Fruit fly (Drosophila melanogaster) whole organism, prepupa: ENCODE measurements around the gene CG13837.

Source experiments
- CG10631 ChIP-seq: fragments of 200-800 bp; sonication (Bioruptor generic); optimal IDR thresholded peaks from 2 replicates; lab custom pipeline; 2016; ENCODE audit warnings: missing biosample characterization, missing genetic modification characterization
- CG10669 ChIP-seq: fragments of 200-800 bp; sonication (Bioruptor generic); optimal IDR thresholded peaks from 3 replicates; lab custom pipeline; 2018; ENCODE audit warnings: missing biosample characterization, mild to moderate bottlenecking, missing genetic modification characterization, moderate library complexity
- CG11294 ChIP-seq: fragments of 200-800 bp; sonication (Bioruptor generic); IDR thresholded peaks from 2 replicates; pipeline ENCODE4 v1.3.6; 2022; ENCODE audit warnings: missing biosample characterization, missing genetic modification characterization
- CG11902 ChIP-seq: fragments of 200-800 bp; sonication (Bioruptor generic); optimal IDR thresholded peaks from 3 replicates; lab custom pipeline; 2016; ENCODE audit warnings: missing biosample characterization, missing genetic modification characterization
- CG15336 ChIP-seq: fragments of 200-800 bp; sonication (Bioruptor generic); IDR thresholded peaks from 2 replicates; pipeline ENCODE4 v1.3.6; 2022; ENCODE audit warnings: missing biosample characterization, missing genetic modification characterization
- CG16779 ChIP-seq: fragments of 200-800 bp; sonication (Bioruptor generic); optimal IDR thresholded peaks from 3 replicates; lab custom pipeline; 2017; ENCODE audit warnings: missing biosample characterization, mild to moderate bottlenecking, missing genetic modification characterization
- CG3032 ChIP-seq: fragments of 200-800 bp; optimal IDR thresholded peaks from 2 replicates; lab custom pipeline; 2019; ENCODE audit warnings: missing biosample characterization, mild to moderate bottlenecking, missing genetic modification characterization, moderate library complexity
- CG31627 ChIP-seq: fragments of 200-800 bp; sonication (Bioruptor generic); optimal IDR thresholded peaks from 3 replicates; lab custom pipeline; 2016; ENCODE audit warnings: missing biosample characterization, missing genetic modification characterization
- CG34406 ChIP-seq: fragments of 200-800 bp; sonication (Bioruptor generic); optimal IDR thresholded peaks from 3 replicates; lab custom pipeline; 2016; ENCODE audit warnings: missing biosample characterization, missing genetic modification characterization
- CG3919 ChIP-seq: fragments of 200-800 bp; sonication (Bioruptor generic); optimal IDR thresholded peaks from 3 replicates; lab custom pipeline; 2016; ENCODE audit warnings: missing biosample characterization, missing genetic modification characterization
- CG4318 ChIP-seq: fragments of 200-800 bp; sonication (Bioruptor generic); optimal IDR thresholded peaks from 3 replicates; lab custom pipeline; 2017; ENCODE audit warnings: missing biosample characterization, mild to moderate bottlenecking, missing genetic modification characterization
- CG6163 ChIP-seq: fragments of 200-800 bp; sonication (Bioruptor generic); IDR thresholded peaks from 3 replicates; pipeline ENCODE4 v1.3.6; 2022; ENCODE audit warnings: missing biosample characterization, missing genetic modification characterization
- CG6276 ChIP-seq: fragments of 200-800 bp; sonication (Bioruptor generic); optimal IDR thresholded peaks from 2 replicates; lab custom pipeline; 2017; ENCODE audit warnings: missing biosample characterization, mild to moderate bottlenecking, missing genetic modification characterization
- CG6792 ChIP-seq: fragments of 200-800 bp; sonication (Bioruptor generic); optimal IDR thresholded peaks from 3 replicates; lab custom pipeline; 2016; ENCODE audit warnings: missing biosample characterization, missing genetic modification characterization
- CG6808 ChIP-seq: fragments of 200-800 bp; sonication (Bioruptor generic); optimal IDR thresholded peaks from 3 replicates; lab custom pipeline; 2017; ENCODE audit warnings: missing biosample characterization, missing genetic modification characterization, mild to moderate bottlenecking, moderate library complexity, missing genetic modification reagents
- CG6854 ChIP-seq: fragments of 200-800 bp; sonication (Bioruptor generic); optimal IDR thresholded peaks from 2 replicates; lab custom pipeline; 2017; ENCODE audit warnings: missing biosample characterization, mild to moderate bottlenecking, missing genetic modification characterization
- CG7368 ChIP-seq: fragments of 200-800 bp; sonication (Bioruptor generic); optimal IDR thresholded peaks from 3 replicates; lab custom pipeline; 2016; ENCODE audit warnings: missing biosample characterization, missing genetic modification characterization
- CG8119 ChIP-seq: fragments of 200-800 bp; sonication (Bioruptor generic); IDR thresholded peaks from 3 replicates; pipeline ENCODE4 v1.3.6; 2022; ENCODE audit warnings: missing biosample characterization, missing genetic modification characterization
- CG8319 ChIP-seq: fragments of 200-800 bp; sonication (Bioruptor generic); optimal IDR thresholded peaks from 3 replicates; lab custom pipeline; 2016; ENCODE audit warnings: missing biosample characterization, missing genetic modification characterization
- CG8632 ChIP-seq: fragments of 200-800 bp; sonication (Bioruptor generic); optimal IDR thresholded peaks from 3 replicates; lab custom pipeline; 2016; ENCODE audit warnings: missing biosample characterization, missing genetic modification characterization
- CG9139 ChIP-seq: fragments of 200-800 bp; sonication (Bioruptor generic); optimal IDR thresholded peaks from 3 replicates; lab custom pipeline; 2017; ENCODE audit warnings: missing biosample characterization, mild to moderate bottlenecking, missing genetic modification characterization
- Eip75B ChIP-seq: fragments of 200-800 bp; sonication (Bioruptor generic); optimal IDR thresholded peaks from 3 replicates; lab custom pipeline; 2016; ENCODE audit warnings: missing biosample characterization, missing genetic modification characterization
- Eip78C ChIP-seq: fragments of 200-800 bp; sonication (Bioruptor generic); peaks from one replicate; lab custom pipeline; 2016; ENCODE audit warnings: missing biosample characterization, missing genetic modification characterization
- Eip93F ChIP-seq: fragments of 200-800 bp; sonication (Bioruptor generic); optimal IDR thresholded peaks from 2 replicates; lab custom pipeline; 2016; ENCODE audit warnings: missing biosample characterization, mild to moderate bottlenecking, missing genetic modification characterization
- Ets21C ChIP-seq: fragments of 200-800 bp; sonication (Bioruptor generic); optimal IDR thresholded peaks from 3 replicates; lab custom pipeline; 2016; ENCODE audit warnings: missing biosample characterization, missing genetic modification characterization
- Ets96B ChIP-seq: fragments of 200-800 bp; optimal IDR thresholded peaks from 2 replicates; lab custom pipeline; 2019; ENCODE audit warnings: missing biosample characterization, mild to moderate bottlenecking, missing genetic modification characterization, moderate library complexity
- Gug ChIP-seq: fragments of 200-800 bp; sonication (Bioruptor generic); IDR thresholded peaks from 2 replicates; pipeline ENCODE4 v1.3.6; 2022; ENCODE audit warnings: missing biosample characterization, missing genetic modification characterization
- Hr38 ChIP-seq: sonication (Bioruptor generic); optimal IDR thresholded peaks from 2 replicates; lab custom pipeline; 2016; ENCODE audit warnings: missing biosample characterization, missing genetic modification characterization
- Hr39 ChIP-seq: fragments of 200-800 bp; sonication (Bioruptor generic); optimal IDR thresholded peaks from 2 replicates; lab custom pipeline; 2016; ENCODE audit warnings: missing biosample characterization, missing genetic modification characterization
- Lpt ChIP-seq: fragments of 200-800 bp; sonication (Bioruptor generic); optimal IDR thresholded peaks from 3 replicates; lab custom pipeline; 2016; ENCODE audit warnings: missing biosample characterization, missing genetic modification characterization
- Met ChIP-seq: fragments of 200-800 bp; sonication (Bioruptor generic); optimal IDR thresholded peaks from 3 replicates; lab custom pipeline; 2016; ENCODE audit warnings: missing biosample characterization, missing genetic modification characterization
- OdsH ChIP-seq: fragments of 200-800 bp; sonication (Bioruptor generic); optimal IDR thresholded peaks from 3 replicates; lab custom pipeline; 2016; ENCODE audit warnings: missing biosample characterization, missing genetic modification characterization
- Sox102F ChIP-seq: fragments of 200-800 bp; sonication (Bioruptor generic); optimal IDR thresholded peaks from 2 replicates; lab custom pipeline; 2016; ENCODE audit warnings: missing biosample characterization, mild to moderate bottlenecking, missing genetic modification characterization
- Sox14 ChIP-seq: fragments of 200-800 bp; sonication (Bioruptor generic); optimal IDR thresholded peaks from 3 replicates; lab custom pipeline; 2016; ENCODE audit warnings: missing biosample characterization, missing genetic modification characterization
- Sox15 ChIP-seq: fragments of 200-800 bp; sonication (Bioruptor generic); optimal IDR thresholded peaks from 3 replicates; lab custom pipeline; 2016; ENCODE audit warnings: missing biosample characterization, missing genetic modification characterization
- achi ChIP-seq: fragments of 200-800 bp; sonication (Bioruptor generic); optimal IDR thresholded peaks from 3 replicates; lab custom pipeline; 2016; ENCODE audit warnings: missing biosample characterization, missing genetic modification characterization
- cyc ChIP-seq: fragments of 200-800 bp; sonication (Bioruptor generic); optimal IDR thresholded peaks from 3 replicates; lab custom pipeline; 2016; ENCODE audit warnings: missing biosample characterization, missing genetic modification characterization
- eg ChIP-seq: fragments of 200-800 bp; sonication (Bioruptor generic); IDR thresholded peaks from 3 replicates; pipeline ENCODE4 v1.3.6; 2022; ENCODE audit warnings: missing biosample characterization, missing genetic modification characterization
- fd59A ChIP-seq: fragments of 200-800 bp; sonication (Bioruptor generic); optimal IDR thresholded peaks from 2 replicates; lab custom pipeline; 2017; ENCODE audit warnings: missing biosample characterization, mild to moderate bottlenecking, missing genetic modification characterization, missing genetic modification reagents
- fd85E ChIP-seq: fragments of 200-800 bp; sonication (Bioruptor generic); optimal IDR thresholded peaks from 3 replicates; lab custom pipeline; 2016; ENCODE audit warnings: missing biosample characterization, missing genetic modification characterization
- lz ChIP-seq: fragments of 200-800 bp; sonication (Bioruptor generic); optimal IDR thresholded peaks from 3 replicates; lab custom pipeline; 2016; ENCODE audit warnings: missing biosample characterization, missing genetic modification characterization
- net ChIP-seq: fragments of 200-800 bp; sonication (Bioruptor generic); optimal IDR thresholded peaks from 3 replicates; lab custom pipeline; 2016; ENCODE audit warnings: missing biosample characterization, missing genetic modification characterization
- pdm3 ChIP-seq: fragments of 200-800 bp; sonication (Bioruptor generic); optimal IDR thresholded peaks from 3 replicates; lab custom pipeline; 2016; ENCODE audit warnings: missing biosample characterization, missing genetic modification characterization
- spab ChIP-seq: fragments of 200-800 bp; sonication (Bioruptor generic); optimal IDR thresholded peaks from 2 replicates; lab custom pipeline; 2017; ENCODE audit warnings: missing biosample characterization, mild to moderate bottlenecking, missing genetic modification characterization, missing genetic modification reagents
- svp ChIP-seq: fragments of 200-800 bp; sonication (Bioruptor generic); peaks from one replicate; lab custom pipeline; 2016; ENCODE audit warnings: missing biosample characterization, missing genetic modification characterization
- topi ChIP-seq: fragments of 200-800 bp; sonication (Bioruptor generic); optimal IDR thresholded peaks from 3 replicates; lab custom pipeline; 2016; ENCODE audit warnings: missing biosample characterization, missing genetic modification characterization
- vri ChIP-seq: fragments of 200-800 bp; sonication (Bioruptor generic); optimal IDR thresholded peaks from 3 replicates; lab custom pipeline; 2016; ENCODE audit warnings: missing biosample characterization, mild to moderate bottlenecking, missing genetic modification characterization

The CG13837 gene

DNA sequence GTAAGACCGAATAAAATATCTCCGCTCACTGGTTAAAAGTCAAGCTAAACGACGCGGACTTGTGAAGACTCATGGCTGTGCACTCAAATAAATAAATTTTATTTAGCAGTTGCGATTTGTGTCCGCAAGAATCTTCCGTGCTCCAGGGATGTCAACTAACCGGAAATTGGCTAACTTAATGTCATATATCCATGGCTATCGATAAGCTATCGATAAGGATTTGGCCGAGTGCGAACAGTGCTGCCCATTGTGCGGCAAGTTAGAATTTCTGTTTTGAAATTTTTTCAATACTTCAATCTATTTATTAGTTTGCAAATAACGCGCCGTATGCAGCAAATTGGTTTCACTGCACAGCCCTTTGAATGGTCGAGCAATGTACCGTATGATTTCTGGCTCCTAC lies 10.1 kb downstream of the CG13837 start, which contains the start of gene p53 (continued):
- TF ChIP-seq CG3919 (GFP tag; lab: Kevin White, UChicago) (peak; percentile 69), fd85E (peak; percentile 5), svp (GFP tag; lab: Kevin White, UChicago) (peak; percentile 70), achi (peak; percentile 96), CG3032 (peak; percentile 36), Ets96B (tag; lab: Kevin White, UChicago) (no peak), Eip75B (GFP tag; lab: Kevin White, UChicago) (no peak), pdm3 (GFP tag; lab: Kevin White, UChicago) (no peak), Met (GFP tag; lab: Kevin White, UChicago) (peak; percentile 66), CG6808 (GFP tag; lab: Kevin White, UChicago) (peak; percentile 100), CG6854 (GFP tag; lab: Kevin White, UChicago) (peak; percentile 67), Sox102F (GFP tag; lab: Kevin White, UChicago) (peak; percentile 47), Eip93F (GFP tag; lab: Kevin White, UChicago) (no peak), fd59A (GFP tag; lab: Kevin White, UChicago) (peak; percentile 20), CG8119 (GFP tag; lab: Robert Waterston, UW) (no peak), CG6163 (GFP tag; lab: Robert Waterston, UW) (peak; percentile 64), spab (GFP tag; lab: Kevin White, UChicago) (no peak), Eip78C (GFP tag; lab: Kevin White, UChicago) (no peak), CG10631 (GFP tag; lab: Kevin White, UChicago) (no peak), Sox15 (peak; percentile 5), CG31627 (GFP tag; lab: Kevin White, UChicago) (peak; percentile 45), Lpt (no peak), vri (GFP tag; lab: Kevin White, UChicago) (peak; percentile 45), CG7368 (peak; percentile 27), CG8319 (peak; percentile 39), CG10669 (GFP tag; lab: Kevin White, UChicago) (no peak), CG34406 (peak; percentile 46), CG11902 (GFP tag; lab: Kevin White, UChicago) (no peak), CG6792 (GFP tag; lab: Kevin White, UChicago) (peak; percentile 45), CG4318 (GFP tag; lab: Kevin White, UChicago) (no peak), CG6276 (no peak), net (GFP tag; lab: Kevin White, UChicago) (peak; percentile 37), OdsH (GFP tag; lab: Kevin White, UChicago) (peak; percentile 58), cyc (GFP tag; lab: Kevin White, UChicago) (peak; percentile 71), Hr39 (GFP tag; lab: Kevin White, UChicago) (peak; percentile 63), eg (GFP tag; lab: Robert Waterston, UW) (peak; percentile 49; the same call in 1 of the 3 replicates), CG11294 (GFP tag; lab: Robert Waterston, UW) (no peak), Hr38 (no peak), lz (GFP tag; lab: Kevin White, UChicago) (peak; percentile 64), Ets21C (no peak), topi (GFP tag; lab: Kevin White, UChicago) (peak; percentile 63), Gug (no peak)

DNA sequence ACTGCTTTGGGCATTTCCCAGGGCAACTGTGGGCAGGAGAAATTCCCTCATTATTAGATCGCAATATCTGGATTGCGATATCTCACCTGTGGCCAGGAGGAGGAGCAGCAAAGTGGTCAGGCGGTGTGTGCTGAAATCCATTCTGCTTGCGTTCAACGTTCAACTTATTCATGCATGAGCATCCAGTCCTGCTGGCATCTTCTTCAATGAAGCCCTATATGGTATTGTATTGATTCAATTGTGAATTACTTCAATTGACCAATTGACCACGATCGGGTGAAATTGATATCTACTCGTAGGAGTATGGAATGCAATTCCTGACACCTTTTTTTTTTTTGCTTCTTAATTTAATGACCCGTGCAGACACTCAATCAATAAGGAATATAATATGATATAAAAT lies 12.3 kb downstream of the CG13837 start:
- no peak for TF ChIP-seq spab (GFP tag; lab: Kevin White, UChicago)
- TF ChIP-seq Sox14, result no peak
- TF ChIP-seq CG8632, result no peak
- no peak for TF ChIP-seq CG15336 (GFP tag; lab: Robert Waterston, UW)
- TF ChIP-seq CG9139 (GFP tag; lab: Kevin White, UChicago), result no peak
- no peak for TF ChIP-seq CG10631 (GFP tag; lab: Kevin White, UChicago)
- TF ChIP-seq CG34406, result no peak
- TF ChIP-seq Eip78C (GFP tag; lab: Kevin White, UChicago), result no peak
- TF ChIP-seq CG6276, result no peak
- TF ChIP-seq CG16779 (tag; lab: Kevin White, UChicago), result no peak
- TF ChIP-seq svp (GFP tag; lab: Kevin White, UChicago), result no peak
- no peak for TF ChIP-seq CG7368
